Fruit fly (Drosophila melanogaster) whole organism, adult: ENCODE data around the gene siz.

Experiments used
- CG11617 ChIP-seq: fragments of 200-800 bp; sonication (Bioruptor generic); optimal IDR thresholded peaks from 2 replicates; lab custom pipeline; 2017; ENCODE audit warnings: mild to moderate bottlenecking, missing biosample characterization, missing genetic modification reagents, missing genetic modification characterization
- CG12768 ChIP-seq: fragments of 200-800 bp; sonication (Bioruptor generic); optimal IDR thresholded peaks from 2 replicates; lab custom pipeline; 2017; ENCODE audit warnings: missing biosample characterization, missing genetic modification characterization, mild to moderate bottlenecking, moderate library complexity, missing genetic modification reagents
- CG14711 ChIP-seq: fragments of 200-800 bp; sonication (Bioruptor generic); optimal IDR thresholded peaks from 2 replicates; lab custom pipeline; 2018; ENCODE audit warnings: missing biosample characterization, mild to moderate bottlenecking, missing genetic modification characterization, moderate library complexity
- CG1620 ChIP-seq: fragments of 200-800 bp; sonication (Bioruptor generic); optimal IDR thresholded peaks from 2 replicates; lab custom pipeline; 2016; ENCODE audit warnings: missing biosample characterization, missing genetic modification characterization
- CG33017 ChIP-seq: fragments of 200-800 bp; sonication (Bioruptor generic); optimal IDR thresholded peaks from 2 replicates; lab custom pipeline; 2018; ENCODE audit warnings: missing biosample characterization, mild to moderate bottlenecking, missing genetic modification characterization, moderate library complexity
- CG5204 ChIP-seq: fragments of 200-800 bp; sonication (Bioruptor generic); optimal IDR thresholded peaks from 2 replicates; lab custom pipeline; 2016; ENCODE audit warnings: missing biosample characterization, missing genetic modification characterization
- CG7045 ChIP-seq: fragments of 200-800 bp; sonication (Bioruptor generic); optimal IDR thresholded peaks from 2 replicates; lab custom pipeline; 2017; ENCODE audit warnings: missing biosample characterization, mild to moderate bottlenecking, missing genetic modification characterization
- CG7101 ChIP-seq: fragments of 200-800 bp; sonication (Bioruptor generic); optimal IDR thresholded peaks from 2 replicates; lab custom pipeline; 2018; ENCODE audit warnings: missing biosample characterization, mild to moderate bottlenecking, missing genetic modification characterization, moderate library complexity
- Clk ChIP-seq: fragments of 200-800 bp; sonication (Bioruptor generic); optimal IDR thresholded peaks from 2 replicates; lab custom pipeline; 2017; ENCODE audit warnings: missing biosample characterization, missing genetic modification characterization
- Crg-1 ChIP-seq: fragments of 200-800 bp; sonication (Bioruptor generic); optimal IDR thresholded peaks from 2 replicates; lab custom pipeline; 2016; ENCODE audit warnings: missing biosample characterization, missing genetic modification characterization
- Hr96 ChIP-seq: fragments of 200-800 bp; sonication (Bioruptor generic); optimal IDR thresholded peaks from 2 replicates; lab custom pipeline; 2016; ENCODE audit warnings: missing biosample characterization, missing genetic modification characterization
- Mnt ChIP-seq: fragments of 200-800 bp; sonication (Bioruptor generic); optimal IDR thresholded peaks from 2 replicates; lab custom pipeline; 2016; ENCODE audit warnings: missing biosample characterization, mild to moderate bottlenecking, missing genetic modification characterization
- bab1 ChIP-seq: fragments of 200-800 bp; sonication (Bioruptor generic); optimal IDR thresholded peaks from 3 replicates; lab custom pipeline; 2019; ENCODE audit warnings: missing biosample characterization, mild to moderate bottlenecking, missing genetic modification characterization, moderate library complexity
- cic ChIP-seq: fragments of 200-800 bp; sonication (Bioruptor generic); optimal IDR thresholded peaks from 2 replicates; lab custom pipeline; 2017; ENCODE audit warnings: missing biosample characterization, mild to moderate bottlenecking, missing genetic modification characterization, moderate library complexity
- cnc ChIP-seq, 2 experiments: fragments of >200 bp; optimal IDR thresholded peaks; 2 replicates each; lab custom pipeline; 2017
- kay ChIP-seq: fragments of 200-800 bp; sonication (Bioruptor generic); peaks from one replicate; lab custom pipeline; 2016; ENCODE audit warnings: missing biosample characterization, missing genetic modification characterization, borderline replicate concordance
- ovo ChIP-seq: fragments of 200-800 bp; sonication (Bioruptor generic); optimal IDR thresholded peaks from 2 replicates; lab custom pipeline; 2016; ENCODE audit warnings: missing biosample characterization, missing genetic modification characterization
- pad ChIP-seq: fragments of 200-800 bp; sonication (Bioruptor generic); optimal IDR thresholded peaks from 3 replicates; lab custom pipeline; 2017; ENCODE audit warnings: missing biosample characterization, missing genetic modification characterization, mild to moderate bottlenecking, moderate library complexity, missing genetic modification reagents
- tj ChIP-seq: fragments of 200-800 bp; sonication (Bioruptor generic); optimal IDR thresholded peaks from 3 replicates; lab custom pipeline; 2017; ENCODE audit warnings: missing biosample characterization, mild to moderate bottlenecking, missing genetic modification characterization, moderate library complexity
- toe ChIP-seq: fragments of 200-800 bp; sonication (Bioruptor generic); optimal IDR thresholded peaks from 2 replicates; lab custom pipeline; 2016; ENCODE audit warnings: missing biosample characterization, missing genetic modification characterization

Gene siz

dm6 chr3L:21011689-21012088 lies 22.6 kb upstream of the siz start:
- TF ChIP-seq cic (GFP tag; lab: Kevin White, UChicago), result peak; percentile 52
- TF ChIP-seq CG1620 (GFP tag; lab: Kevin White, UChicago), result no peak
- peak; percentile 97 for TF ChIP-seq kay

DNA sequence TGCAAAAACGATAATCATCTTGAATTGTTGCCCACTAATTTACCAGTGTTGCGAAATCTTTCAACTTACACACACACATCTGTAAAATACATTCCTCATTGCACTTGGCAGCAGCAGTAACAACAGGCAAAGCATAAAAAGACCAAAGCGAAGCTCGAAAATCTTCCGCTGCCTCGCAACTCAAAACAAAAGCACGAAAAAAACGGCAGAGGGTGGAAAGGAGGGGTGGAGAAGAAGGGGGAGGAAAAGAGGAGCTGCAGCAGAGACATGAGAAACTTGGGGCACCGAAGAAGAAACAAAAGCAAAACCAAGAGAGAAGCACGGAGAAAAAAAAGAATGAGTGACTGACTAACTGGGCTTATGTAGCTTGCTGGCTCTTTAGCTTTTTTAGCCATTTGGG lies 20.9 kb upstream of the siz start:
- TF ChIP-seq Crg-1 (GFP tag; lab: Kevin White, UChicago) (no peak), CG1620 (GFP tag; lab: Kevin White, UChicago) (no peak), CG11617 (GFP tag; lab: Kevin White, UChicago) (no peak), ovo (GFP tag; lab: Kevin White, UChicago) (no peak), CG5204 (GFP tag; lab: Kevin White, UChicago) (no peak), CG33017 (no peak), cic (GFP tag; lab: Kevin White, UChicago) (no peak), CG12768 (GFP tag; lab: Kevin White, UChicago) (no peak), tj (no peak), pad (no peak), CG7045 (GFP tag; lab: Kevin White, UChicago) (no peak), Mnt (no peak), CG7101 (tag; lab: Kevin White, UChicago) (no peak), Hr96 (GFP tag; lab: Kevin White, UChicago) (no peak), bab1 (no peak), kay (no peak), Clk (GFP tag; lab: Kevin White, UChicago) (no peak), cnc (optimal IDR thresholded peaks at IDR 0.05; lab: Kevin White, UChicago) (no peak), toe (GFP tag; lab: Kevin White, UChicago) (no peak)

dm6 chr3L:21014516-21014945 lies 19.8 kb upstream of the siz start:
- TF ChIP-seq cnc (optimal IDR thresholded peaks at IDR 0.05; lab: Kevin White, UChicago) (no peak), pad (peak; percentile 4)

- no peak for TF ChIP-seq CG5204 (GFP tag; lab: Kevin White, UChicago)
- no peak for TF ChIP-seq Clk (GFP tag; lab: Kevin White, UChicago)
- no peak for TF ChIP-seq ovo (GFP tag; lab: Kevin White, UChicago)
- peak; percentile 28 for TF ChIP-seq Mnt
- no peak for TF ChIP-seq CG1620 (GFP tag; lab: Kevin White, UChicago)
- TF ChIP-seq CG11617 (GFP tag; lab: Kevin White, UChicago), result no peak
- TF ChIP-seq bab1, result no peak
- TF ChIP-seq tj, result peak; percentile 34
- no peak for TF ChIP-seq toe (GFP tag; lab: Kevin White, UChicago)
Measured at dm6 chr3L:21023364-21023763, 11.0 kb upstream of the siz start.

dm6 chr3L:21023795-21024194 lies 10.5 kb upstream of the siz start:
- TF ChIP-seq ovo (GFP tag; lab: Kevin White, UChicago) (no peak), CG12768 (GFP tag; lab: Kevin White, UChicago) (no peak), CG5204 (GFP tag; lab: Kevin White, UChicago) (no peak), pad (no peak), CG7101 (tag; lab: Kevin White, UChicago) (no peak), CG7045 (GFP tag; lab: Kevin White, UChicago) (no peak), Hr96 (GFP tag; lab: Kevin White, UChicago) (no peak), bab1 (no peak), Mnt (no peak), CG1620 (GFP tag; lab: Kevin White, UChicago) (no peak), tj (no peak), CG14711 (no peak)

DNA sequence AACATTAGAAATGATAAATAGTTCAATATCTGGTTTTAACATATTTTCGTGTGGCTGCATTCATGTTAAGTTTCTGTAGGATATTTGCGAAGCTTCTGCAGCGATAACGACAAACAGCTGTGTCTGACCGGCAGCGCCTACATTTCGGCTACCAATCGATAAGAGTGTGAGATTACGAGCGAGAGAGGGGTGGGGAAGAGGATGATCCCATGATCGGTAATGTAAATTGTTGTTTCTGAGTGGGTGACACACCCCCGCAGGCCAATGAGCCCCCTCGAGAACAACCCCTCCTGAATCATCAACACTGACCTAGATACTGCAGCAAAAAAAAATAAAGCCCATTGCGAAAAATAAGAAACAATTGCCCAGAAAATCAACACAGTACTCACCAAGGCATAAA lies 9.8 kb upstream of the siz start:
- no peak for TF ChIP-seq pad
- no peak for TF ChIP-seq Crg-1 (GFP tag; lab: Kevin White, UChicago)
- no peak for TF ChIP-seq Hr96 (GFP tag; lab: Kevin White, UChicago)
- TF ChIP-seq cnc (optimal IDR thresholded peaks at IDR 0.05; lab: Kevin White, UChicago), result no peak
- TF ChIP-seq CG14711, result no peak
- no peak for TF ChIP-seq CG5204 (GFP tag; lab: Kevin White, UChicago)
- TF ChIP-seq Mnt, result no peak
- TF ChIP-seq tj, result no peak
- TF ChIP-seq CG12768 (GFP tag; lab: Kevin White, UChicago), result no peak
- TF ChIP-seq CG33017, result no peak
- TF ChIP-seq CG1620 (GFP tag; lab: Kevin White, UChicago), result no peak
- no peak for TF ChIP-seq cic (GFP tag; lab: Kevin White, UChicago)
- TF ChIP-seq CG7101 (tag; lab: Kevin White, UChicago), result no peak
- no peak for TF ChIP-seq toe (GFP tag; lab: Kevin White, UChicago)
- TF ChIP-seq ovo (GFP tag; lab: Kevin White, UChicago), result no peak
- TF ChIP-seq Clk (GFP tag; lab: Kevin White, UChicago), result no peak
- TF ChIP-seq bab1, result no peak

dm6 chr3L:21024965-21025833 lies 9.1 kb upstream of the siz start:
- TF ChIP-seq Clk (GFP tag; lab: Kevin White, UChicago) (peak; percentile 32), CG1620 (GFP tag; lab: Kevin White, UChicago) (no peak), tj (peak; percentile 24), pad (no peak), CG12768 (GFP tag; lab: Kevin White, UChicago) (peak; percentile 84), CG7045 (GFP tag; lab: Kevin White, UChicago) (peak; percentile 72), CG7101 (tag; lab: Kevin White, UChicago) (peak; percentile 43), Crg-1 (GFP tag; lab: Kevin White, UChicago) (no peak), ovo (GFP tag; lab: Kevin White, UChicago) (peak; percentile 25), CG5204 (GFP tag; lab: Kevin White, UChicago) (no peak), bab1 (no peak), kay (peak; percentile 98), CG33017 (peak; percentile 51), CG11617 (GFP tag; lab: Kevin White, UChicago) (peak; percentile 49), cic (GFP tag; lab: Kevin White, UChicago) (peak; percentile 74), Hr96 (GFP tag; lab: Kevin White, UChicago) (no peak), toe (GFP tag; lab: Kevin White, UChicago) (no peak), Mnt (peak; percentile 16), CG14711 (peak; percentile 4), cnc (optimal IDR thresholded peaks at IDR 0.05; lab: Kevin White, UChicago) (no peak)
